Fruit fly (Drosophila melanogaster): ENCODE measurements around the gene CG15765.

DNA sequence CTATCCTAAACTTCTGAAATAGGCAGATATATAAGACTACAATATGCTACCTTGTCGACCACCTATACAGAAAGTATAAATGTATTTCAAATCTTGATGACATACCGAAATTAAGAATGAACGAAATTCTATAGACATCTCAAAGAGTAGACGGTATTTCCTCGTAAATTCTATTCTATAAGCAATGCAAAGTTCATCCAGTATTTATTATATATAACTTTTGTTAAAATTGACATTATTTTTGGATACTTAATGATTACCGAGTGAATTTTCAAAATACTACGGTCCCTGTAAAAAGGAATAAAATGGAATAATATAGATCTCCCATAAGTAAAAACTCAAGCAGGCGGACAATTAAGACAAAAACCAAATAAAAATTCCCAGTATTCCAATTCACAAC, 29.2 kb upstream of the CG15765 start, which contains the start of gene CG15767:
- no peak for TF ChIP-seq esn (GFP tag; optimal IDR thresholded peaks at IDR 0.05)
- no peak for TF ChIP-seq CG15336 (GFP tag; IDR thresholded peaks at IDR 0.05)
- TF ChIP-seq fd59A (GFP tag; optimal IDR thresholded peaks at IDR 0.05), result no peak
- TF ChIP-seq Sox15 (GFP tag; optimal IDR thresholded peaks at IDR 0.05), result no peak
- no peak for TF ChIP-seq spab (GFP tag; optimal IDR thresholded peaks at IDR 0.05)
- no peak for TF ChIP-seq svp (GFP tag)
- TF ChIP-seq topi (GFP tag; optimal IDR thresholded peaks at IDR 0.05), result no peak
- no peak for TF ChIP-seq Gug (GFP tag; IDR thresholded peaks at IDR 0.05)

Data from whole organism, prepupa.